Worm (Caenorhabditis elegans) whole organism, midembryonic: Measurements from ENCODE around the gene Y32H12A.8.

Experiments used
- T22C8.4 ChIP-seq: fragments of 200-800 bp; sonication (Bioruptor generic); IDR thresholded peaks from 2 replicates; pipeline ENCODE4 v1.3.6; 2022; ENCODE audit warnings: missing genetic modification characterization, missing compliant biosample characterization
- flt-1 ChIP-seq: fragments of 200-800 bp; sonication (Bioruptor generic); IDR thresholded peaks from 2 replicates; pipeline ENCODE4 v1.3.6; 2022; ENCODE audit warnings: missing genetic modification characterization, missing compliant biosample characterization
- ztf-23 ChIP-seq: fragments of 200-800 bp; sonication (Bioruptor generic); IDR thresholded peaks from 2 replicates; pipeline ENCODE4 v1.3.6; 2022; ENCODE audit warnings: missing genetic modification reagents, missing genetic modification characterization, missing compliant biosample characterization

ce11 chrIII:5420276-5420675 lies 14.4 kb upstream of the Y32H12A.8 start:
- TF ChIP-seq ztf-23 (GFP tag; lab: Robert Waterston, UW), result no peak
- no peak for TF ChIP-seq flt-1 (GFP tag; lab: Robert Waterston, UW)
- TF ChIP-seq T22C8.4 (GFP tag; lab: Robert Waterston, UW), result no peak
